Fruit fly (Drosophila melanogaster): Measurements from ENCODE around the gene ImpL1.

DNA sequence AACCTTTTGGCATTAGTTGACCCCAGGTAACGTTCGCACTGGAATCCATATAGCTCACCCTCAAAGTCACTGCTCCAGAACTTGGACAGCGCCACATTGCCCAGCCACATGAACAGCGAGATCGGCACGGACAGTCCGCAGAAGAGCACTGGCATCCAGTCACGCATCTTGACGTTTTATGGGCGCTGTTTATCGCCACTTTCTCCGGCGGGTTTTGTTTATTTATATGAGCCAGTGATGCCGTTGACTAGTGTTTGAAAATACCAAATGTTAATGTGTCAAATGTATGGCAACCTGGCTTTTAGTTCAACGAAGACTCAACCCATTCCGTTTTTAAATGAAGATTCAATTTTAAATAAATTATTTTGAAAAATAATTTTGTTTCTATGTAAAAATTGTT lies 5.0 kb downstream of the ImpL1 start, which contains the start of gene CG10171:
- no peak for TF ChIP-seq psq (GFP tag; optimal IDR thresholded peaks at IDR 0.05)
- no peak for TF ChIP-seq Abd-B (GFP tag; optimal IDR thresholded peaks at IDR 0.05)
- no peak for TF ChIP-seq Vsx2 (GFP tag; optimal IDR thresholded peaks at IDR 0.05; ENCODE audit: partially characterized antibody)
- TF ChIP-seq Hnf4 (GFP tag; optimal IDR thresholded peaks at IDR 0.05): no peak
- TF ChIP-seq CrebA (GFP tag; optimal IDR thresholded peaks at IDR 0.05; ENCODE audit: borderline replicate concordance): no peak
- no peak for TF ChIP-seq pan (optimal IDR thresholded peaks at IDR 0.05)
- TF ChIP-seq jim (GFP tag; optimal IDR thresholded peaks at IDR 0.05): no peak
- TF ChIP-seq h (GFP tag; optimal IDR thresholded peaks at IDR 0.05): no peak
- TF ChIP-seq OdsH (GFP tag; optimal IDR thresholded peaks at IDR 0.05): no peak
- no peak for TF ChIP-seq dsf (GFP tag; optimal IDR thresholded peaks at IDR 0.05; ENCODE audit: borderline replicate concordance)
- TF ChIP-seq Dif (GFP tag; optimal IDR thresholded peaks at IDR 0.05; ENCODE audit: partially characterized antibody): no peak
- TF ChIP-seq br (GFP tag; optimal IDR thresholded peaks at IDR 0.05): no peak
- TF ChIP-seq N (GFP tag; optimal IDR thresholded peaks at IDR 0.05): no peak

All from whole organism, wandering third instar larva.